Fruit fly (Drosophila melanogaster) whole organism, adult: Measurements from ENCODE around the gene CG15536.

Experiments
- CG1620 ChIP-seq: fragments of 200-800 bp; sonication (Bioruptor generic); optimal IDR thresholded peaks from 2 replicates; lab custom pipeline; 2016; ENCODE audit warnings: missing biosample characterization, missing genetic modification characterization
- CG5204 ChIP-seq: fragments of 200-800 bp; sonication (Bioruptor generic); optimal IDR thresholded peaks from 2 replicates; lab custom pipeline; 2016; ENCODE audit warnings: missing biosample characterization, missing genetic modification characterization
- Clk ChIP-seq: fragments of 200-800 bp; sonication (Bioruptor generic); optimal IDR thresholded peaks from 2 replicates; lab custom pipeline; 2017; ENCODE audit warnings: missing biosample characterization, missing genetic modification characterization
- kay ChIP-seq: fragments of 200-800 bp; sonication (Bioruptor generic); peaks from one replicate; lab custom pipeline; 2016; ENCODE audit warnings: missing biosample characterization, missing genetic modification characterization, borderline replicate concordance

DNA sequence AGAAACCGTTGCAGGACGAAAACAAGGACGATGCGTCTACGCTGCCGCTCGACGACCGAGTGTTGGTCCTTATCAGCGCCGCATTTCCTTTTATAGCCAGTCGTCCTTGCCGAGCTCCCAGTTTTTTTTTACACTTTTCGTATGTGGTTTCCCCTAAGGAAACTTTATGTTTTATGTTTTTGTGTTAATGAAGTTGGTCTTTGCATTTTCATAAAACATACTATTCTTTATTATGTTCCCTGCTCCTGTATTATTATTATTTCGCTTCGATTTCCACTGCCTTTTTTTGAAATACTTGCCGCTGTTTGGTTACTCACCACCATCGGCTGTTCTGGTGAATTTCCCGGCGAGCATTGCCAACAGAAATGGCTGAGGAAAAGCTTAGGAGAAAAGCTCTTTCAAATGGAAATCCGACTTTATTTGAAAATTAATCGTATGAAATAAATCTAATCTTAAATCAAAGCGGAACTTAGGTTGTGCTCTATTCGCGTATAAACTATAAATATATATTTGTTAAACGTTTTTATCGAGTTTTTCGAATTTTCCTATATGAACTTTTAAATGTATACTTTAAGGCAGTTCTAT is 18.7 kb upstream of the CG15536 start, which contains the start of gene CG15537:
- TF ChIP-seq CG5204 (GFP tag; lab: Kevin White, UChicago) = no peak
- TF ChIP-seq kay = peak; percentile 86
- no peak for TF ChIP-seq CG1620
- no peak for TF ChIP-seq Clk (GFP tag; lab: Kevin White, UChicago)
